Worm (Caenorhabditis elegans) whole organism, L4 larva: ENCODE measurements around the gene Y42G9A.2.

Experiments
- D1046.2 ChIP-seq: fragments of 200-800 bp; sonication (Bioruptor generic); IDR thresholded peaks from 2 replicates; pipeline ENCODE4 v1.3.6; 2022; ENCODE audit warnings: missing genetic modification characterization, missing compliant biosample characterization
- F37D6.2 ChIP-seq: sonication (generic microtip); optimal IDR thresholded peaks from 2 replicates; lab custom pipeline; 2016; ENCODE audit warnings: mild to moderate bottlenecking, missing genetic modification characterization, missing compliant biosample characterization
- T26A8.4 ChIP-seq: fragments of 200-800 bp; sonication (Bioruptor generic); IDR thresholded peaks from 2 replicates; pipeline ENCODE4 v1.3.6; 2022; ENCODE audit warnings: missing genetic modification characterization, missing compliant biosample characterization
- Y105C5A.15 ChIP-seq: fragments of 200-800 bp; sonication (Bioruptor generic); IDR thresholded peaks from 2 replicates; pipeline ENCODE4 v1.3.6; 2022; ENCODE audit warnings: missing genetic modification characterization, missing compliant biosample characterization
- ZK337.2 ChIP-seq: fragments of 200-800 bp; sonication (Bioruptor generic); IDR thresholded peaks from 2 replicates; pipeline ENCODE4 v1.3.6; 2022; ENCODE audit warnings: missing genetic modification reagents, missing genetic modification characterization, missing compliant biosample characterization
- aha-1 ChIP-seq: fragments of 150-350 bp; peaks from one replicate; lab custom pipeline; 2014; ENCODE audit warnings: missing biosample characterization, missing genetic modification characterization
- attf-4 ChIP-seq: sonication (generic microtip); optimal IDR thresholded peaks from 3 replicates; lab custom pipeline; 2017; ENCODE audit warnings: missing biosample characterization, missing genetic modification characterization
- ceh-28 ChIP-seq: fragments of 150-350 bp; optimal IDR thresholded peaks from 2 replicates; lab custom pipeline; 2014; ENCODE audit warnings: missing biosample characterization, missing genetic modification reagents, missing genetic modification characterization
- ceh-44 ChIP-seq: fragments of 200-800 bp; sonication (Bioruptor generic); IDR thresholded peaks from 2 replicates; pipeline ENCODE4 v1.3.6; 2022; ENCODE audit warnings: missing genetic modification reagents, missing genetic modification characterization, missing compliant biosample characterization
- ces-1 ChIP-seq: fragments of 150-350 bp; sonication (generic microtip); optimal IDR thresholded peaks from 4 replicates; lab custom pipeline; 2014; ENCODE audit warnings: missing biosample characterization, missing genetic modification reagents, missing genetic modification characterization
- ctbp-1 ChIP-seq: fragments of 200-800 bp; sonication (Bioruptor generic); IDR thresholded peaks from 2 replicates; pipeline ENCODE4 v1.3.6; 2022; ENCODE audit warnings: missing genetic modification reagents, missing genetic modification characterization, missing compliant biosample characterization
- daf-8 ChIP-seq: fragments of 200-800 bp; sonication (Bioruptor generic); IDR thresholded peaks from 2 replicates; pipeline ENCODE4 v1.3.6; 2022; ENCODE audit warnings: missing genetic modification characterization, missing compliant biosample characterization
- dmd-6 ChIP-seq: fragments of 200-800 bp; sonication (Bioruptor generic); IDR thresholded peaks from 2 replicates; pipeline ENCODE4 v1.3.6; 2022; ENCODE audit warnings: missing genetic modification reagents, missing genetic modification characterization, missing compliant biosample characterization
- dmd-8 ChIP-seq: fragments of 200-800 bp; sonication (Bioruptor generic); IDR thresholded peaks from 2 replicates; pipeline ENCODE4 v1.3.6; 2022; ENCODE audit warnings: missing genetic modification characterization, missing compliant biosample characterization
- dpl-1 ChIP-seq: fragments of 150-350 bp; optimal IDR thresholded peaks from 2 replicates; lab custom pipeline; 2014; ENCODE audit warnings: missing biosample characterization, missing genetic modification reagents, missing genetic modification characterization
- duxl-1 ChIP-seq: sonication (generic microtip); optimal IDR thresholded peaks from 2 replicates; lab custom pipeline; 2016; ENCODE audit warnings: mild to moderate bottlenecking, missing genetic modification characterization, moderate library complexity, missing compliant biosample characterization; ENCODE audit not compliant: poor library complexity
- egl-43 ChIP-seq: fragments of 200-800 bp; sonication (Bioruptor generic); IDR thresholded peaks from 2 replicates; pipeline ENCODE4 v1.3.6; 2022; ENCODE audit warnings: missing genetic modification reagents, missing genetic modification characterization, missing compliant biosample characterization
- fkh-10 ChIP-seq: fragments of 150-350 bp; optimal IDR thresholded peaks from 2 replicates; lab custom pipeline; 2014; ENCODE audit warnings: missing biosample characterization, missing genetic modification reagents, missing genetic modification characterization
- gei-8 ChIP-seq: fragments of 200-800 bp; sonication (Bioruptor generic); optimal IDR thresholded peaks from 2 replicates; lab custom pipeline; 2018; ENCODE audit warnings: mild to moderate bottlenecking, missing genetic modification characterization, missing compliant biosample characterization
- hlh-11 ChIP-seq: fragments of 200-800 bp; sonication (Bioruptor generic); optimal IDR thresholded peaks from 2 replicates; lab custom pipeline; 2018; ENCODE audit warnings: mild to moderate bottlenecking, missing genetic modification characterization, missing compliant biosample characterization
- hmg-1.1 ChIP-seq: fragments of 200-800 bp; sonication (Bioruptor generic); IDR thresholded peaks from 2 replicates; pipeline ENCODE4 v1.3.6; 2022; ENCODE audit warnings: missing genetic modification reagents, missing genetic modification characterization, missing compliant biosample characterization
- jun-1 ChIP-seq: fragments of 150-350 bp; optimal IDR thresholded peaks from 2 replicates; lab custom pipeline; 2014; ENCODE audit warnings: missing biosample characterization, missing genetic modification reagents, missing genetic modification characterization
- lin-13 ChIP-seq: fragments of 150-350 bp; optimal IDR thresholded peaks from 2 replicates; lab custom pipeline; 2014; ENCODE audit warnings: missing biosample characterization, missing genetic modification reagents, missing genetic modification characterization
- lir-3 ChIP-seq: sonication (generic microtip); optimal IDR thresholded peaks from 2 replicates; lab custom pipeline; 2016; ENCODE audit warnings: mild to moderate bottlenecking, missing genetic modification characterization, missing compliant biosample characterization
- mdl-1 ChIP-seq, 2 experiments: fragments of 150-350 bp in 1 of 2; sonication (generic microtip) in 1 of 2; optimal IDR thresholded peaks; 2 replicates each; lab custom pipeline; 2014 to 2017; ENCODE audit warnings: missing biosample characterization in 2 of 2, missing genetic modification characterization in 2 of 2
- mep-1 ChIP-seq: fragments of 150-350 bp; sonication (generic microtip); optimal IDR thresholded peaks from 3 replicates; lab custom pipeline; 2014; ENCODE audit warnings: missing biosample characterization, missing genetic modification characterization
- nhr-11 ChIP-seq: fragments of 150-350 bp; optimal IDR thresholded peaks from 2 replicates; lab custom pipeline; 2014; ENCODE audit warnings: missing biosample characterization, missing genetic modification characterization
- nhr-28 ChIP-seq: fragments of 150-350 bp; optimal IDR thresholded peaks from 2 replicates; lab custom pipeline; 2014; ENCODE audit warnings: missing biosample characterization, missing genetic modification characterization
- nhr-48 ChIP-seq: sonication (generic microtip); optimal IDR thresholded peaks from 2 replicates; lab custom pipeline; 2016; ENCODE audit warnings: mild to moderate bottlenecking, missing genetic modification characterization, missing compliant biosample characterization
- pha-4 ChIP-seq, 2 experiments: fragments of 150-350 bp in 1 of 2; fragments of 200-800 bp in 1 of 2; sonication (Bioruptor generic) in 1 of 2; IDR thresholded peaks in 1 of 2; optimal IDR thresholded peaks in 1 of 2; 2 replicates each; pipeline versions ENCODE4 v1.3.6 to Lab custom; 2014 to 2022; ENCODE audit warnings: missing genetic modification characterization in 2 of 2, missing genetic modification reagents in 2 of 2, missing biosample characterization in 1 of 2, missing compliant biosample characterization in 1 of 2
- php-3 ChIP-seq: fragments of 200-800 bp; sonication (Bioruptor generic); IDR thresholded peaks from 2 replicates; pipeline ENCODE4 v1.3.6; 2022; ENCODE audit warnings: missing genetic modification reagents, missing genetic modification characterization, missing compliant biosample characterization
- pqm-1 ChIP-seq: sonication (generic microtip); optimal IDR thresholded peaks from 2 replicates; lab custom pipeline; 2017; ENCODE audit warnings: missing biosample characterization, missing genetic modification characterization
- rbr-2 ChIP-seq: sonication (generic microtip); optimal IDR thresholded peaks from 2 replicates; lab custom pipeline; 2016; ENCODE audit warnings: missing genotype, missing genetic modification characterization, missing compliant biosample characterization
- saeg-2 ChIP-seq: fragments of 200-800 bp; sonication (Bioruptor generic); IDR thresholded peaks from 2 replicates; pipeline ENCODE4 v1.3.6; 2022; ENCODE audit warnings: missing genetic modification reagents, missing genetic modification characterization, missing compliant biosample characterization
- sdz-12 ChIP-seq: fragments of 200-800 bp; sonication (Bioruptor generic); optimal IDR thresholded peaks from 2 replicates; lab custom pipeline; 2018; ENCODE audit warnings: mild to moderate bottlenecking, missing genetic modification characterization, missing compliant biosample characterization
- set-16 ChIP-seq: fragments of 200-800 bp; sonication (Bioruptor generic); IDR thresholded peaks from 2 replicates; pipeline ENCODE4 v1.3.6; 2022; ENCODE audit warnings: missing genetic modification reagents, missing genetic modification characterization, missing compliant biosample characterization
- snpc-1.2 ChIP-seq: fragments of 200-800 bp; sonication (Bioruptor generic); IDR thresholded peaks from 2 replicates; pipeline ENCODE4 v1.3.6; 2022; ENCODE audit warnings: missing genetic modification reagents, missing genetic modification characterization, missing compliant biosample characterization
- snpc-4 ChIP-seq: fragments of 150-350 bp; optimal IDR thresholded peaks from 2 replicates; lab custom pipeline; 2014; ENCODE audit warnings: missing biosample characterization, missing genetic modification characterization
- spr-1 ChIP-seq: sonication (generic microtip); optimal IDR thresholded peaks from 2 replicates; lab custom pipeline; 2016; ENCODE audit warnings: mild to moderate bottlenecking, missing genetic modification characterization, missing compliant biosample characterization
- spr-3 ChIP-seq: fragments of 200-800 bp; sonication (Bioruptor generic); optimal IDR thresholded peaks from 2 replicates; lab custom pipeline; 2018; ENCODE audit warnings: mild to moderate bottlenecking, missing genetic modification characterization, missing compliant biosample characterization
- unc-39 ChIP-seq: sonication (generic microtip); optimal IDR thresholded peaks from 2 replicates; lab custom pipeline; 2017; ENCODE audit warnings: missing biosample characterization, missing genetic modification characterization
- unc-62 ChIP-seq, 3 experiments: fragments of 150-350 bp in 1 of 3; sonication (generic microtip); optimal IDR thresholded peaks in 2 of 3; peaks in 1 of 3; 1 replicate in 1 of 3; 2 replicates in 2 of 3; lab custom pipeline; 2014 to 2017; ENCODE audit warnings: missing biosample characterization in 3 of 3, missing genetic modification characterization in 3 of 3, missing genetic modification reagents in 3 of 3, missing genotype in 1 of 3
- zfp-2 ChIP-seq: sonication (generic microtip); optimal IDR thresholded peaks from 2 replicates; lab custom pipeline; 2016; ENCODE audit warnings: mild to moderate bottlenecking, missing genetic modification characterization, missing compliant biosample characterization
- ztf-11 ChIP-seq: fragments of 150-350 bp; optimal IDR thresholded peaks from 2 replicates; lab custom pipeline; 2014; ENCODE audit warnings: missing biosample characterization, missing genetic modification characterization
- ztf-7 ChIP-seq: fragments of 150-350 bp; optimal IDR thresholded peaks from 2 replicates; lab custom pipeline; 2014; ENCODE audit warnings: missing biosample characterization, missing genetic modification characterization

The Y42G9A.2 gene

DNA sequence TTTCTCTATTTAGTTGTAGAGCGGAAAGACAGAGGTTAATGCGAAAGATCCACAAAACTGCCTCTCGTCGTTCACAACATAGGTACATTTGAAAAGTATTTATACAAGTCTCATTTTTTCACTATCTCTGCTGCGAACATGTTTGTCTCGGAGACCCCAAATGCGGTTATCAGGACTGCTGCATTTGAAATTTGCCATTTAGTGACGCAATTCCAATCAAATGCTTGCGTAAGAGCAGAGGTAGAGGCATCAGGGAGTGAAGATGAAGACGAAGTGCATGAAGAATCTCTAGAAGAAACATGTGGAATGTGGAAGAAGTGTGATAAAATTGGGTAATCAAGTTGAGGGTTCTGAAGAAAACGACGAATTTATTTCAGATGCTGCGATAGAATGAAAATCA is 13.9 kb upstream of the Y42G9A.2 start:
- TF ChIP-seq unc-62 (GFP tag; optimal IDR thresholded peaks at IDR 0.05 in 1 of 2; lab: Kevin White, UChicago): peak in 1 of 2 experiments; percentile 73
- TF ChIP-seq unc-62 (tag; optimal IDR thresholded peaks at IDR 0.05; lab: Kevin White, UChicago): no peak
- TF ChIP-seq pqm-1 (tag; lab: Kevin White, UChicago): peak; percentile 28
- no peak for TF ChIP-seq snpc-1.2 (GFP tag; lab: Robert Waterston, UW)
- peak; percentile 27 for TF ChIP-seq nhr-28 (tag; lab: Kevin White, UChicago)
- TF ChIP-seq, all 104 proteins: peak for 3

DNA sequence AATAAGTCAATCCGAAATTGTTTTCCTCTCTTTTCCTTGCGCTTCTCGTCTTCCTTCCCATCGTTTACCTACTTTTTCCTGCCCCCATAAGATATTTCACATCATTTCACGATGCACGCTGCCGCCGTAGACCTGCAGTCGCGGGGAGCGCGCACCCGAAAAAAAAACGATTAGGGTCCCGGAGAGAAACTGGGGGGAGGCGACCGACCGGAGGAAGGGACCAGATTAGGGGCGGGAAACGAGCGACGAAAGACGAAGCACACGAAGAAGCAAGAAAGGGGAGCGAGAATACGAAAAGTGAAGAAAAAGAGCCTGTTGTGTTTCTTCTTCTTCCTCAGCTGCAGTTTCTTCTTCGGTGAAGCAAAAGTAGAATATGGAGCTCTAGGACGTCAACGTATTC is 12.8 kb upstream of the Y42G9A.2 start:
- no peak; the same call in 1 of the 2 replicates for TF ChIP-seq pha-4 (GFP tag; IDR thresholded peaks at IDR 0.05; lab: Robert Waterston, UW)
- TF ChIP-seq pha-4 (tag; optimal IDR thresholded peaks at IDR 0.05; lab: Kevin White, UChicago): no peak
- no peak for TF ChIP-seq ztf-11 (tag; lab: Kevin White, UChicago)
- TF ChIP-seq php-3 (GFP tag; lab: Robert Waterston, UW): no peak
- TF ChIP-seq spr-1 (tag; lab: Kevin White, UChicago): no peak
- no peak for TF ChIP-seq hmg-1.1 (GFP tag; lab: Robert Waterston, UW)
- no peak for TF ChIP-seq attf-4 (tag; lab: Kevin White, UChicago)
- TF ChIP-seq ztf-7 (tag; lab: Kevin White, UChicago): no peak
- TF ChIP-seq Y105C5A.15 (GFP tag; lab: Robert Waterston, UW): no peak
- TF ChIP-seq F37D6.2 (tag; lab: Kevin White, UChicago): peak; percentile 57
- no peak for TF ChIP-seq duxl-1 (tag; lab: Kevin White, UChicago)
- peak; percentile 67; the same call in 1 of the 2 replicates for TF ChIP-seq ctbp-1 (GFP tag; lab: Robert Waterston, UW)
- TF ChIP-seq mdl-1 (tag; optimal IDR thresholded peaks at IDR 0.05; lab: Kevin White, UChicago): peak in 1 of 2 experiments; percentile 18
- peak; percentile 5 for TF ChIP-seq ces-1 (GFP tag; lab: Kevin White, UChicago)
- no peak for TF ChIP-seq lin-13 (GFP tag; lab: Kevin White, UChicago)
- peak; percentile 18 for TF ChIP-seq rbr-2 (tag; lab: Kevin White, UChicago)
- no peak for TF ChIP-seq nhr-11 (tag; lab: Kevin White, UChicago)
- peak; percentile 69 for TF ChIP-seq mep-1
- no peak for TF ChIP-seq sdz-12 (GFP tag; lab: Kevin White, UChicago)
- TF ChIP-seq dpl-1: no peak
- TF ChIP-seq ZK337.2 (GFP tag; lab: Robert Waterston, UW): no peak
- peak; percentile 68 for TF ChIP-seq aha-1 (tag; lab: Kevin White, UChicago)
- TF ChIP-seq gei-8 (GFP tag; lab: Kevin White, UChicago): no peak
- no peak for TF ChIP-seq saeg-2
- TF ChIP-seq unc-62 (GFP tag; optimal IDR thresholded peaks at IDR 0.05 in 1 of 2; lab: Kevin White, UChicago): peak in 1 of 2 experiments; percentile 93
- no peak for TF ChIP-seq unc-62 (tag; optimal IDR thresholded peaks at IDR 0.05; lab: Kevin White, UChicago)
- peak; percentile 9 for TF ChIP-seq hlh-11 (tag; lab: Kevin White, UChicago)
- 0 out of 2 replicates have a peak, but pooled peaks have one; percentile 7 for TF ChIP-seq dmd-8 (GFP tag; lab: Robert Waterston, UW)
- peak; percentile 29; the same call in 1 of the 2 replicates for TF ChIP-seq egl-43 (GFP tag; lab: Robert Waterston, UW)
- peak; percentile 89 for TF ChIP-seq set-16 (GFP tag; lab: Robert Waterston, UW)

- TF ChIP-seq T26A8.4 (GFP tag; lab: Robert Waterston, UW) (no peak), snpc-4 (tag; lab: Kevin White, UChicago) (no peak), nhr-48 (tag; lab: Kevin White, UChicago) (no peak), fkh-10 (GFP tag; lab: Kevin White, UChicago) (no peak), ceh-44 (GFP tag; lab: Robert Waterston, UW) (no peak), ceh-28 (no peak), unc-39 (tag; lab: Kevin White, UChicago) (no peak), dmd-6 (GFP tag; lab: Robert Waterston, UW) (no peak), D1046.2 (no peak), daf-8 (GFP tag; lab: Robert Waterston, UW) (no peak), dpl-1 (no peak), zfp-2 (tag; lab: Kevin White, UChicago) (no peak), lir-3 (no peak), jun-1 (no peak), spr-1 (tag; lab: Kevin White, UChicago) (no peak), spr-3 (GFP tag; lab: Kevin White, UChicago) (no peak), gei-8 (GFP tag; lab: Kevin White, UChicago) (no peak)
- TF ChIP-seq, all 104 proteins: peak for 0
Measured at ce11 chrIII:6136178-6136577, 11.8 kb upstream of the Y42G9A.2 start, which contains the start of gene mvk-1. Gene mvk-1 (minus strand): TSS chrIII:6136278.
